Fruit fly (Drosophila melanogaster) whole organism, embryonic: ENCODE measurements around the gene CG32087.

Source experiments
- ATbp ChIP-seq: fragments of 200-800 bp; sonication (Bioruptor generic); optimal IDR thresholded peaks from 2 replicates; lab custom pipeline; 2017; ENCODE audit warnings: missing biosample characterization, mild to moderate bottlenecking, missing genetic modification characterization, missing genetic modification reagents
- Antp ChIP-seq: fragments of 200-800 bp; sonication (Bioruptor generic); optimal IDR thresholded peaks from 3 replicates; lab custom pipeline; 2016; ENCODE audit warnings: missing biosample characterization, missing genetic modification characterization
- CG10654 ChIP-seq: fragments of 200-800 bp; sonication (Bioruptor generic); optimal IDR thresholded peaks from 2 replicates; lab custom pipeline; 2016; ENCODE audit warnings: missing biosample characterization, missing genetic modification characterization
- CG10959 ChIP-seq: fragments of 200-800 bp; sonication (Bioruptor generic); IDR thresholded peaks from 2 replicates; pipeline ENCODE4 v1.3.6; 2022; ENCODE audit warnings: missing biosample characterization, missing genetic modification characterization
- CG10979 ChIP-seq: fragments of 200-800 bp; sonication (Bioruptor generic); optimal IDR thresholded peaks from 2 replicates; lab custom pipeline; 2018; ENCODE audit warnings: missing biosample characterization, mild to moderate bottlenecking, missing genetic modification characterization, moderate library complexity
- CG11560 ChIP-seq: fragments of 200-800 bp; sonication (Bioruptor generic); IDR thresholded peaks from 3 replicates; pipeline ENCODE4 v1.3.6; 2022; ENCODE audit warnings: missing biosample characterization, missing genetic modification characterization
- CG11723 ChIP-seq: fragments of 200-800 bp; sonication (Bioruptor generic); optimal IDR thresholded peaks from 2 replicates; lab custom pipeline; 2017; ENCODE audit warnings: missing biosample characterization, mild to moderate bottlenecking, missing genetic modification characterization
- CG12299 ChIP-seq: fragments of 200-800 bp; sonication (Bioruptor generic); optimal IDR thresholded peaks from 2 replicates; lab custom pipeline; 2018; ENCODE audit warnings: missing biosample characterization, mild to moderate bottlenecking, missing genetic modification characterization
- CG12659 ChIP-seq: fragments of 200-800 bp; sonication (Bioruptor generic); optimal IDR thresholded peaks from 3 replicates; lab custom pipeline; 2017; ENCODE audit warnings: mild to moderate bottlenecking, missing biosample characterization, missing genetic modification reagents, missing genetic modification characterization
- CG12744 ChIP-seq: fragments of 200-800 bp; sonication (Bioruptor generic); optimal IDR thresholded peaks from 2 replicates; lab custom pipeline; 2016; ENCODE audit warnings: missing biosample characterization, missing genetic modification characterization
- CG15696 ChIP-seq: fragments of 200-800 bp; sonication (Bioruptor generic); optimal IDR thresholded peaks from 2 replicates; lab custom pipeline; 2019; ENCODE audit warnings: missing biosample characterization, mild to moderate bottlenecking, missing genetic modification characterization, moderate library complexity
- CG17359 ChIP-seq: fragments of 200-800 bp; sonication (Bioruptor generic); optimal IDR thresholded peaks from 3 replicates; lab custom pipeline; 2018; ENCODE audit warnings: missing biosample characterization, mild to moderate bottlenecking, missing genetic modification characterization, moderate library complexity
- CG2129 ChIP-seq: fragments of 200-800 bp; sonication (Bioruptor generic); IDR thresholded peaks from 2 replicates; pipeline ENCODE4 v1.3.6; 2022; ENCODE audit warnings: missing biosample characterization, missing genetic modification characterization; ENCODE audit not compliant: partially characterized antibody
- CG3838 ChIP-seq: fragments of 200-800 bp; sonication (Bioruptor generic); optimal IDR thresholded peaks from 3 replicates; lab custom pipeline; 2016; ENCODE audit warnings: missing biosample characterization, missing genetic modification characterization
- CG4328 ChIP-seq: fragments of 200-800 bp; sonication (Bioruptor generic); optimal IDR thresholded peaks from 3 replicates; lab custom pipeline; 2017; ENCODE audit warnings: missing biosample characterization, missing genetic modification reagents, missing genetic modification characterization
- CG4820 ChIP-seq: fragments of 200-800 bp; sonication (Bioruptor generic); optimal IDR thresholded peaks from 3 replicates; lab custom pipeline; 2016; ENCODE audit warnings: missing biosample characterization, missing genetic modification characterization
- CG6175 ChIP-seq: fragments of 200-800 bp; sonication (Bioruptor generic); IDR thresholded peaks from 3 replicates; pipeline ENCODE4 v1.3.6; 2022; ENCODE audit warnings: missing biosample characterization, missing genetic modification characterization
- CG8765 ChIP-seq: fragments of 200-800 bp; sonication (Bioruptor generic); IDR thresholded peaks from 2 replicates; pipeline ENCODE4 v1.3.6; 2022; ENCODE audit warnings: missing biosample characterization, missing genetic modification characterization
- CoRest ChIP-seq: fragments of 200-800 bp; sonication (Bioruptor generic); optimal IDR thresholded peaks from 3 replicates; lab custom pipeline; 2018; ENCODE audit warnings: missing biosample characterization, mild to moderate bottlenecking, missing genetic modification characterization, moderate library complexity
- D19B ChIP-seq: fragments of 200-800 bp; sonication (Bioruptor generic); optimal IDR thresholded peaks from 2 replicates; lab custom pipeline; 2017; ENCODE audit warnings: missing biosample characterization, mild to moderate bottlenecking, missing genetic modification characterization
- Dek ChIP-seq: fragments of 200-800 bp; sonication (Bioruptor generic); optimal IDR thresholded peaks from 3 replicates; lab custom pipeline; 2019; ENCODE audit warnings: missing biosample characterization, mild to moderate bottlenecking, missing genetic modification characterization, moderate library complexity
- Elba2 ChIP-seq: fragments of 200-800 bp; sonication (Bioruptor generic); optimal IDR thresholded peaks from 3 replicates; lab custom pipeline; 2016; ENCODE audit warnings: missing biosample characterization, missing genetic modification characterization
- Fer2 ChIP-seq: fragments of 200-800 bp; sonication (Bioruptor generic); optimal IDR thresholded peaks from 2 replicates; lab custom pipeline; 2018; ENCODE audit warnings: missing biosample characterization, mild to moderate bottlenecking, missing genetic modification characterization, moderate library complexity
- GATAe ChIP-seq: fragments of 200-800 bp; sonication (Bioruptor generic); conservative IDR thresholded peaks from 2 replicates; pipeline ENCODE4 v1.3.6; 2022; ENCODE audit warnings: missing biosample characterization, missing genetic modification characterization
- HLH3B ChIP-seq: fragments of 200-800 bp; sonication (Bioruptor generic); IDR thresholded peaks from 2 replicates; pipeline ENCODE4 v1.3.6; 2022; ENCODE audit warnings: missing biosample characterization, missing genetic modification characterization
- HLHmδ ChIP-seq: fragments of 200-800 bp; sonication (Bioruptor generic); optimal IDR thresholded peaks from 2 replicates; lab custom pipeline; 2018; ENCODE audit warnings: missing biosample characterization, mild to moderate bottlenecking, missing genetic modification characterization, moderate library complexity
- Jarid2 ChIP-seq: fragments of 200-800 bp; sonication (Bioruptor generic); optimal IDR thresholded peaks from 3 replicates; lab custom pipeline; 2017; ENCODE audit warnings: mild to moderate bottlenecking, missing biosample characterization, missing genetic modification reagents, missing genetic modification characterization
- PHDP ChIP-seq: fragments of 200-800 bp; sonication (Bioruptor generic); optimal IDR thresholded peaks from 3 replicates; lab custom pipeline; 2018; ENCODE audit warnings: missing biosample characterization, mild to moderate bottlenecking, missing genetic modification characterization, moderate library complexity
- Pdp1 ChIP-seq, 2 experiments: fragments of 200-800 bp; sonication (Bioruptor generic); optimal IDR thresholded peaks; 3 replicates each; lab custom pipeline; 2016; ENCODE audit warnings: missing biosample characterization in 2 of 2, missing genetic modification characterization in 2 of 2, mild to moderate bottlenecking in 1 of 2, moderate library complexity in 1 of 2
- Rfx ChIP-seq: fragments of 200-800 bp; sonication (Bioruptor generic); IDR thresholded peaks from 2 replicates; pipeline ENCODE4 v1.3.6; 2022; ENCODE audit warnings: missing biosample characterization, missing genetic modification characterization
- Scr ChIP-seq: fragments of 200-800 bp; sonication (Bioruptor generic); IDR thresholded peaks from 2 replicates; pipeline ENCODE4 v1.3.6; 2022; ENCODE audit warnings: missing biosample characterization, missing genetic modification characterization; ENCODE audit not compliant: partially characterized antibody
- Side ChIP-seq: fragments of 200-800 bp; sonication (Bioruptor generic); optimal IDR thresholded peaks from 2 replicates; lab custom pipeline; 2016; ENCODE audit warnings: missing biosample characterization, missing genetic modification characterization
- Six4 ChIP-seq: fragments of 200-800 bp; sonication (Bioruptor generic); optimal IDR thresholded peaks from 2 replicates; lab custom pipeline; 2016; ENCODE audit warnings: missing biosample characterization, missing genetic modification characterization
- Sox100B ChIP-seq: fragments of 200-800 bp; sonication (Bioruptor generic); optimal IDR thresholded peaks from 3 replicates; lab custom pipeline; 2018; ENCODE audit warnings: missing biosample characterization, mild to moderate bottlenecking, missing genetic modification characterization
- Tbp ChIP-seq: fragments of >200 bp; optimal IDR thresholded peaks from 2 replicates; lab custom pipeline; 2018; ENCODE audit warnings: missing biosample characterization, missing genetic modification characterization
- Xbp1 ChIP-seq: fragments of 200-800 bp; sonication (Bioruptor generic); optimal IDR thresholded peaks from 3 replicates; lab custom pipeline; 2016; ENCODE audit warnings: missing biosample characterization, mild to moderate bottlenecking, missing genetic modification characterization
- cato ChIP-seq: fragments of 200-800 bp; sonication (Bioruptor generic); optimal IDR thresholded peaks from 2 replicates; lab custom pipeline; 2016; ENCODE audit warnings: missing biosample characterization, missing genetic modification characterization, borderline replicate concordance
- ci ChIP-seq: fragments of 200-800 bp; sonication (Bioruptor generic); IDR thresholded peaks from 3 replicates; pipeline ENCODE4 v1.3.6; 2022; ENCODE audit warnings: missing biosample characterization, missing genetic modification characterization
- ems ChIP-seq: fragments of 200-800 bp; sonication (Bioruptor generic); optimal IDR thresholded peaks from 3 replicates; lab custom pipeline; 2016; ENCODE audit warnings: missing biosample characterization, missing genetic modification characterization
- en ChIP-seq: fragments of 200-800 bp; sonication (Bioruptor generic); optimal IDR thresholded peaks from 2 replicates; lab custom pipeline; 2016; ENCODE audit warnings: missing biosample characterization, missing genetic modification characterization
- gce ChIP-seq: fragments of 200-800 bp; sonication (Bioruptor generic); IDR thresholded peaks from 3 replicates; pipeline ENCODE4 v1.3.6; 2022; ENCODE audit warnings: missing biosample characterization, missing genetic modification characterization
- knrl ChIP-seq: fragments of 200-800 bp; sonication (Bioruptor generic); IDR thresholded peaks from 3 replicates; pipeline ENCODE4 v1.3.6; 2022; ENCODE audit warnings: missing biosample characterization, missing genetic modification characterization; ENCODE audit not compliant: partially characterized antibody
- nerfin-1 ChIP-seq: fragments of 200-800 bp; sonication (Bioruptor generic); optimal IDR thresholded peaks from 3 replicates; lab custom pipeline; 2019; ENCODE audit warnings: missing biosample characterization, mild to moderate bottlenecking, missing genetic modification characterization, moderate library complexity
- pb ChIP-seq: fragments of 200-800 bp; sonication (Bioruptor generic); optimal IDR thresholded peaks from 3 replicates; lab custom pipeline; 2016; ENCODE audit warnings: missing biosample characterization, missing genetic modification characterization
- pum ChIP-seq: fragments of 200-800 bp; sonication (Bioruptor generic); optimal IDR thresholded peaks from 2 replicates; lab custom pipeline; 2016; ENCODE audit warnings: missing biosample characterization, missing genetic modification characterization
- sc ChIP-seq, 3 experiments: fragments of >200 bp in 2 of 3; fragments of 200-800 bp in 1 of 3; sonication (Bioruptor generic) in 1 of 3; optimal IDR thresholded peaks; 2 replicates in 2 of 3; 3 replicates in 1 of 3; lab custom pipeline; 2017; ENCODE audit warnings: mild to moderate bottlenecking in 1 of 3, missing biosample characterization in 1 of 3, missing genetic modification characterization in 1 of 3, missing genetic modification reagents in 1 of 3
- sens ChIP-seq: fragments of 200-800 bp; sonication (Bioruptor generic); peaks from one replicate; lab custom pipeline; 2016; ENCODE audit warnings: missing biosample characterization, missing genetic modification characterization
- ssp ChIP-seq: fragments of 200-800 bp; sonication (Bioruptor generic); IDR thresholded peaks from 2 replicates; pipeline ENCODE4 v1.3.6; 2022; ENCODE audit warnings: missing biosample characterization, missing genetic modification characterization
- tio ChIP-seq: fragments of 200-800 bp; sonication (Bioruptor generic); optimal IDR thresholded peaks from 2 replicates; lab custom pipeline; 2017; ENCODE audit warnings: missing biosample characterization, missing genetic modification characterization, inconsistent platforms
- trem ChIP-seq: fragments of 200-800 bp; optimal IDR thresholded peaks from 3 replicates; lab custom pipeline; 2019; ENCODE audit warnings: missing biosample characterization, mild to moderate bottlenecking, missing genetic modification characterization, moderate library complexity
- zen2 ChIP-seq: fragments of 200-800 bp; sonication (Bioruptor generic); IDR thresholded peaks from 3 replicates; pipeline ENCODE4 v1.3.6; 2022; ENCODE audit warnings: missing biosample characterization, missing genetic modification characterization; ENCODE audit not compliant: partially characterized antibody

CG32087 gene

dm6 chr3L:11721498-11721946 is 10.4 kb upstream of the CG32087 start (continued):
- peak; percentile 17 for TF ChIP-seq CoRest
- no peak for TF ChIP-seq trem (tag; lab: Kevin White, UChicago)
- TF ChIP-seq Jarid2 (GFP tag; lab: Kevin White, UChicago), result no peak
- TF ChIP-seq Tbp, result no peak
- no peak for TF ChIP-seq Xbp1 (GFP tag; lab: Kevin White, UChicago)
- TF ChIP-seq nerfin-1 (tag; lab: Kevin White, UChicago), result no peak
- TF ChIP-seq knrl (GFP tag; lab: Robert Waterston, UW), result no peak
- no peak for TF ChIP-seq CG15696
- no peak for TF ChIP-seq Pdp1 (GFP tag; optimal IDR thresholded peaks at IDR 0.05; lab: Kevin White, UChicago)
- no peak for TF ChIP-seq Dek (tag; lab: Kevin White, UChicago)
- TF ChIP-seq CG12744, result no peak
- TF ChIP-seq CG4328 (GFP tag; lab: Kevin White, UChicago), result no peak
- TF ChIP-seq CG4820, result no peak
- TF ChIP-seq tio (GFP tag; lab: Kevin White, UChicago), result no peak
- no peak for TF ChIP-seq Six4
- TF ChIP-seq HLHmδ (GFP tag; lab: Kevin White, UChicago), result no peak
- no peak for TF ChIP-seq CG6175
- TF ChIP-seq Side, result no peak
- TF ChIP-seq pum (GFP tag; lab: Kevin White, UChicago), result no peak
- no peak for TF ChIP-seq en (GFP tag; lab: Kevin White, UChicago)
- TF ChIP-seq Elba2, result no peak
- no peak for TF ChIP-seq ssp (GFP tag; lab: Robert Waterston, UW)
- TF ChIP-seq Antp, result no peak
- TF ChIP-seq Sox100B (GFP tag; lab: Kevin White, UChicago), result no peak
- no peak for TF ChIP-seq gce (GFP tag; lab: Robert Waterston, UW)
- TF ChIP-seq ems (GFP tag; lab: Kevin White, UChicago), result no peak
- no peak for TF ChIP-seq D19B (GFP tag; lab: Kevin White, UChicago)
- no peak for TF ChIP-seq Scr (GFP tag; lab: Robert Waterston, UW)
- TF ChIP-seq Rfx, result peak; percentile 56
- TF ChIP-seq zen2, result no peak
- TF ChIP-seq CG12659 (GFP tag; lab: Kevin White, UChicago), result no peak
- no peak for TF ChIP-seq GATAe (GFP tag; lab: Robert Waterston, UW)
- no peak for TF ChIP-seq CG17359 (tag; lab: Kevin White, UChicago)
- TF ChIP-seq ci (GFP tag; lab: Robert Waterston, UW), result no peak
- no peak for TF ChIP-seq ATbp (GFP tag; lab: Kevin White, UChicago)
- peak; percentile 41 for TF ChIP-seq PHDP
- no peak for TF ChIP-seq cato
- no peak for TF ChIP-seq pb (GFP tag; lab: Kevin White, UChicago)
- TF ChIP-seq Fer2 (tag; lab: Kevin White, UChicago), result no peak
- no peak for TF ChIP-seq CG11723
- no peak for TF ChIP-seq sc (optimal IDR thresholded peaks at IDR 0.05; lab: Kevin White, UChicago)
- TF ChIP-seq sc (GFP tag; optimal IDR thresholded peaks at IDR 0.05; lab: Kevin White, UChicago), result no peak
- no peak for TF ChIP-seq CG10959 (GFP tag; lab: Robert Waterston, UW)
- no peak for TF ChIP-seq CG2129
- TF ChIP-seq CG11560 (tag; lab: Robert Waterston, UW), result no peak
- TF ChIP-seq CG8765 (GFP tag; lab: Robert Waterston, UW), result no peak
- TF ChIP-seq sens (GFP tag; lab: Kevin White, UChicago), result peak; percentile 73
- TF ChIP-seq CG12299 (tag; lab: Kevin White, UChicago), result no peak
- TF ChIP-seq CG10654 (GFP tag; lab: Kevin White, UChicago), result no peak
- no peak for TF ChIP-seq CG3838
- no peak for TF ChIP-seq HLH3B
- TF ChIP-seq CG10979, result no peak
